Worm (Caenorhabditis elegans) whole organism, L4/young adult: ENCODE data around the gene F38B7.2.

Experiments
- W03F9.2 ChIP-seq: fragments of 150-350 bp; optimal IDR thresholded peaks from 2 replicates; lab custom pipeline; 2014; ENCODE audit warnings: missing biosample characterization, missing genetic modification characterization
- dao-5 ChIP-seq: sonication (generic microtip); optimal IDR thresholded peaks from 2 replicates; lab custom pipeline; 2016; ENCODE audit warnings: missing genotype, missing genetic modification characterization, moderate library complexity, missing compliant biosample characterization
- him-1 ChIP-seq: sonication (generic microtip); optimal IDR thresholded peaks from 2 replicates; lab custom pipeline; 2016; ENCODE audit warnings: missing genotype, missing genetic modification reagents, missing genetic modification characterization, missing compliant biosample characterization

DNA sequence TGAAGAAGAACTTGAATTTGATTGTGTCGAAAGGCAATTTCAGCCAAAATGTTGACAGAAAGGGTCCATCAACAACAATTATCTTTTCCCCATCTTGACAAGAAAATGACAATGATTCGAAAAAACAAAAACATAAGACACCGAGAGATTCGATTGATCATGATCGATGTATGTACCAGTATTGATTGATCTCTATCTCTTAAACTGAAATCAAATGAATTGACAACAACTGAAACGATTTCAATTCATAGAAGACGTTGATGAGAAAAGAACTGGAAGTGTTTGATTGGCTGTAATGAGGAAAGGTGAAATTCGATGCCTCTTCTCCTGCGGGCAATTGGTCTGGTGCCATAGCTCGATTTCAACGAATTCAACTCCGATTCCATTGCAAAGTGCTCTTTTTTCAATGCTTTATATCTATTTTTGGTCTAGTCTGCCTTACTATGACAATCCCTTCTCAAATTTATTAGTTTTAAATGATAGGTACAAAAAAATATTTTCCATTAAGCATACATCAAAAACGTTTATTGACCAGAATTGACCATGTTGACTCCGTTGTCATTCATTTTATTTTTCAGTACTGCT is 10.3 kb upstream of the F38B7.2 start:
- TF ChIP-seq him-1 (tag; lab: Kevin White, UChicago) (no peak), dao-5 (no peak), W03F9.2 (tag; lab: Kevin White, UChicago) (no peak)
